Worm (Caenorhabditis elegans): Measurements from ENCODE around the gene Y25C1A.14.

DNA sequence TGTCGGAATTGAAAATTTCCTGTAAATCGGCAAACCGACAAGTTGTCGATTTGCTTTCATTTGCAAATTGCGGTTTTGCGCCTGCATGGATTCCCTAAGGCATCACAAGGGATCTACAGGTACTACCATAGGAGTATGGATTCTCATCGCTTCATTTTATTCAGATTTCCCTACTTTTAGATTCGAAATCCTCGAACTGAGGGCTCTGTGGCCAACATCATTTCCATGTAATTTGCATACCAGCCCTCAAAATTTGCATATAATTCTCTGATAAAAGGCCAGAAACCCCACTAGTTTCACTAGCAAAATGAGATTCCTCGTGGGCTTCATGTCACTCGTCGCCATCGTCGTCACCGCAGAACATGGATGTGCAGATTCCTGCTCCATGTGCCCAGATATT, 15.6 kb upstream of the Y25C1A.14 start, which contains the start of gene Y25C1A.2:
- no peak for TF ChIP-seq ref-1 (GFP tag; conservative IDR thresholded peaks at IDR 0.05)
- no peak for TF ChIP-seq T22C8.4 (GFP tag; IDR thresholded peaks at IDR 0.05)
- no peak for TF ChIP-seq ztf-23 (GFP tag; IDR thresholded peaks at IDR 0.05)
- TF ChIP-seq med-1 (GFP tag; optimal IDR thresholded peaks at IDR 0.05; ENCODE audit: insufficient read depth): no peak
- no peak for TF ChIP-seq ztf-29 (GFP tag; IDR thresholded peaks at IDR 0.05)
- TF ChIP-seq flt-1 (GFP tag; IDR thresholded peaks at IDR 0.05): no peak
- no peak for TF ChIP-seq tab-1 (GFP tag; IDR thresholded peaks at IDR 0.05)
- TF ChIP-seq cog-1 (tag; optimal IDR thresholded peaks at IDR 0.05): no peak
